Worm (Caenorhabditis elegans) whole organism, L2 larva: ENCODE results near the gene srbc-23.

Experiments
- F13H6.1 ChIP-seq: sonication (generic microtip); optimal IDR thresholded peaks from 2 replicates; lab custom pipeline; 2016; ENCODE audit warnings: missing genetic modification characterization, missing compliant biosample characterization
- R02D3.7 ChIP-seq: fragments of 150-350 bp; optimal IDR thresholded peaks from 2 replicates; lab custom pipeline; 2014; ENCODE audit warnings: missing biosample characterization, missing genetic modification characterization
- ZK546.5 ChIP-seq: sonication (generic microtip); optimal IDR thresholded peaks from 2 replicates; lab custom pipeline; 2017; ENCODE audit warnings: missing biosample characterization, missing genetic modification characterization
- alr-1 ChIP-seq: fragments of 150-350 bp; optimal IDR thresholded peaks from 2 replicates; lab custom pipeline; 2014; ENCODE audit warnings: missing biosample characterization, missing genetic modification characterization
- aly-2 ChIP-seq: fragments of 150-350 bp; optimal IDR thresholded peaks from 2 replicates; lab custom pipeline; 2014; ENCODE audit warnings: missing biosample characterization, missing genetic modification characterization
- ama-1 ChIP-seq: fragments of 150-350 bp; optimal IDR thresholded peaks from 2 replicates; lab custom pipeline; 2018; ENCODE audit warnings: inconsistent platforms
- ceh-82 ChIP-seq: fragments of 150-350 bp; optimal IDR thresholded peaks from 2 replicates; lab custom pipeline; 2014; ENCODE audit warnings: missing biosample characterization, missing genetic modification characterization
- dmd-4 ChIP-seq: sonication (generic microtip); optimal IDR thresholded peaks from 2 replicates; lab custom pipeline; 2017; ENCODE audit warnings: missing biosample characterization, missing genetic modification characterization
- egl-27 ChIP-seq: sonication (generic microtip); optimal IDR thresholded peaks from 3 replicates; lab custom pipeline; 2017; ENCODE audit warnings: missing biosample characterization, missing genetic modification reagents, missing genetic modification characterization
- elt-3 ChIP-seq: sonication (generic microtip); optimal IDR thresholded peaks from 2 replicates; lab custom pipeline; 2017; ENCODE audit warnings: missing biosample characterization, missing genetic modification characterization
- fos-1 ChIP-seq: fragments of 150-350 bp; optimal IDR thresholded peaks from 2 replicates; lab custom pipeline; 2014; ENCODE audit warnings: missing biosample characterization, missing genetic modification characterization
- lin-11 ChIP-seq: fragments of 150-350 bp; sonication (generic microtip); optimal IDR thresholded peaks from 2 replicates; lab custom pipeline; 2014; ENCODE audit warnings: missing biosample characterization, missing genetic modification characterization, inconsistent platforms, mixed read lengths
- lin-13 ChIP-seq: fragments of 150-350 bp; optimal IDR thresholded peaks from 2 replicates; lab custom pipeline; 2014; ENCODE audit warnings: missing biosample characterization, missing genetic modification reagents, missing genetic modification characterization
- lin-39 ChIP-seq: fragments of 150-350 bp; optimal IDR thresholded peaks from 2 replicates; lab custom pipeline; 2014; ENCODE audit warnings: missing biosample characterization, missing genetic modification reagents, missing genetic modification characterization
- lsy-2 ChIP-seq, 2 experiments: fragments of 150-350 bp in 1 of 2; sonication (generic microtip) in 1 of 2; optimal IDR thresholded peaks; 2 replicates each; lab custom pipeline; 2014 to 2017; ENCODE audit warnings: missing biosample characterization in 2 of 2, missing genetic modification characterization in 2 of 2
- mdl-1 ChIP-seq, 2 experiments: fragments of 150-350 bp in 1 of 2; sonication (generic microtip) in 1 of 2; optimal IDR thresholded peaks; 2 replicates each; lab custom pipeline; 2017; ENCODE audit warnings: missing biosample characterization in 2 of 2, missing genetic modification characterization in 2 of 2
- nhr-10 ChIP-seq: sonication (generic microtip); optimal IDR thresholded peaks from 2 replicates; lab custom pipeline; 2017; ENCODE audit warnings: missing biosample characterization, missing genetic modification characterization
- nhr-12 ChIP-seq: fragments of 150-350 bp; optimal IDR thresholded peaks from 2 replicates; lab custom pipeline; 2014; ENCODE audit warnings: missing biosample characterization, missing genetic modification characterization
- nhr-21 ChIP-seq: fragments of 150-350 bp; optimal IDR thresholded peaks from 2 replicates; lab custom pipeline; 2014; ENCODE audit warnings: missing biosample characterization, missing genetic modification characterization
- nhr-23 ChIP-seq: fragments of 150-350 bp; optimal IDR thresholded peaks from 2 replicates; lab custom pipeline; 2014; ENCODE audit warnings: missing biosample characterization, missing genetic modification reagents, missing genetic modification characterization
- nhr-237 ChIP-seq: fragments of 150-350 bp; optimal IDR thresholded peaks from 2 replicates; lab custom pipeline; 2014; ENCODE audit warnings: missing biosample characterization, missing genetic modification characterization
- nhr-6 ChIP-seq: fragments of 150-350 bp; optimal IDR thresholded peaks from 2 replicates; lab custom pipeline; 2014; ENCODE audit warnings: missing biosample characterization, missing genetic modification characterization
- nhr-77 ChIP-seq: fragments of 150-350 bp; optimal IDR thresholded peaks from 2 replicates; lab custom pipeline; 2014; ENCODE audit warnings: missing biosample characterization, missing genetic modification characterization
- peb-1 ChIP-seq: fragments of 150-350 bp; optimal IDR thresholded peaks from 2 replicates; lab custom pipeline; 2014; ENCODE audit warnings: missing biosample characterization, missing genetic modification characterization
- sem-4 ChIP-seq: fragments of 150-350 bp; optimal IDR thresholded peaks from 2 replicates; lab custom pipeline; 2014; ENCODE audit warnings: missing biosample characterization, missing genetic modification reagents, missing genetic modification characterization
- sma-3 ChIP-seq: sonication (generic microtip); optimal IDR thresholded peaks from 2 replicates; lab custom pipeline; 2016; ENCODE audit warnings: missing genetic modification reagents, missing genetic modification characterization, missing compliant biosample characterization
- sma-9 ChIP-seq, 2 experiments: fragments of 150-350 bp in 1 of 2; sonication (generic microtip) in 1 of 2; optimal IDR thresholded peaks; 2 replicates each; lab custom pipeline; 2014 to 2016; ENCODE audit warnings: missing genetic modification characterization in 2 of 2, mild to moderate bottlenecking in 1 of 2, missing biosample characterization in 1 of 2, missing compliant biosample characterization in 1 of 2, missing genetic modification reagents in 1 of 2, moderate library complexity in 1 of 2
- unc-39 ChIP-seq: fragments of 150-350 bp; optimal IDR thresholded peaks from 2 replicates; lab custom pipeline; 2014; ENCODE audit warnings: missing biosample characterization, missing genetic modification characterization
- unc-55 ChIP-seq: fragments of 150-350 bp; sonication (generic microtip); optimal IDR thresholded peaks from 3 replicates; lab custom pipeline; 2014; ENCODE audit warnings: missing biosample characterization, missing genetic modification reagents, missing genetic modification characterization
- unc-62 ChIP-seq: fragments of 150-350 bp; optimal IDR thresholded peaks from 2 replicates; lab custom pipeline; 2014; ENCODE audit warnings: missing biosample characterization, missing genetic modification reagents, missing genetic modification characterization
- zag-1 ChIP-seq: fragments of 150-350 bp; optimal IDR thresholded peaks from 2 replicates; lab custom pipeline; 2014; ENCODE audit warnings: missing biosample characterization, missing genetic modification characterization
- ztf-11 ChIP-seq: sonication (generic microtip); optimal IDR thresholded peaks from 2 replicates; lab custom pipeline; 2017; ENCODE audit warnings: missing biosample characterization, missing genetic modification characterization
- ztf-4 ChIP-seq: fragments of 150-350 bp; optimal IDR thresholded peaks from 2 replicates; lab custom pipeline; 2014; ENCODE audit warnings: missing biosample characterization, missing genetic modification characterization

srbc-23 gene

DNA sequence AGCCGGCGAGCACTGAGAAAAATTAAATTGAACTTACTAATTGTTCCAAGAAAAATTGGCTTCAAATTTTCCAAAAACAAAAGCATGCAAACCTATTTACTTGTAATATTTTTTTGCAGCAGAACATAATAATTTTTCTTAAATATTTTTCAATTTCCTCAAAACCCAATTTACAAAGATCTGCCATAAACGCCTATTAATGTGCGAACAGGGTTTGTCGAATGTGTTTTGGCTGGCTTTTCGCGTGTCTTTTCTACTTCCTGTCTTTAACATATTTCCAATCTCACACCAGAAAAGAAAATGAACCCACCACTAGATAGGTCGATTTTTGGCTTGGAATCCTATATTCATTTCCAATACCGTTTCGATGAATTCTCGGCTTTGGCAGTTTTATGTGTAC is 21.9 kb downstream of the srbc-23 start, which contains the start of gene C45H4.18:
Gene C45H4.18 (plus strand): TSS at position 301 of the 400 bp plus-strand sequence.
- no peak for TF ChIP-seq lsy-2 (tag; optimal IDR thresholded peaks at IDR 0.05; lab: Kevin White, UChicago)
- no peak for TF ChIP-seq zag-1
- TF ChIP-seq peb-1 (tag; lab: Kevin White, UChicago) = no peak
- TF ChIP-seq nhr-10 = no peak
- TF ChIP-seq mdl-1 (tag; optimal IDR thresholded peaks at IDR 0.05; lab: Kevin White, UChicago) = no peak
- no peak for TF ChIP-seq elt-3 (tag; lab: Kevin White, UChicago)
- no peak for TF ChIP-seq sem-4 (tag; lab: Kevin White, UChicago)
- no peak for TF ChIP-seq lin-13 (GFP tag; lab: Kevin White, UChicago)
- no peak for TF ChIP-seq nhr-21 (tag; lab: Kevin White, UChicago)
- TF ChIP-seq nhr-23 = no peak
- TF ChIP-seq ztf-11 (tag; lab: Kevin White, UChicago) = no peak
- no peak for TF ChIP-seq unc-62

DNA sequence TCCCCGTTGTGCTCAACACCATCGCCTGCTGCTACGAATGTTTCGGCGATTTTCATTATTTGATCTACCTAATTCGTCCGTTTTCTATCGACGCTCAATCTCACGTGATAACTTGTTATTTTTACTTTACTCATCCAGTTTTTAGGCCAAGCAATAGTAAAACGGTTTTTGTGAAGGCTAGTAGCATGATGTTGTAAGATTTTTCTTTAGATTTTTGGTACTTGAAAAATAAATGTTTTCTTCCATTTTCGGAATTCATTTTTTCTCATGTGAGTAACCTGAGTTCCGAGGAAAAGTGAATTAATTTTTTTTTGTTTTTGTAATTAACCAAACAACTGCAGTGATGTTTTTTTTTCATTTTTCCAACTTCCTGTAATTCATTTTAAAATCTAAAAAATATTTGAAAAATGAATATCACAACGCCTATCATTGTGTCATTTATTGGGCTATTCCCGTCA is 24.0 kb downstream of the srbc-23 start, which contains the start of gene srbc-17:
Gene srbc-17 (plus strand): TSS at position 408 of the 458 bp plus-strand sequence.
- TF ChIP-seq sma-9 (GFP tag; optimal IDR thresholded peaks at IDR 0.05; lab: Kevin White, UChicago) = no peak
- TF ChIP-seq sma-9 (tag; optimal IDR thresholded peaks at IDR 0.05; lab: Kevin White, UChicago) = no peak
- no peak for TF ChIP-seq sem-4 (tag; lab: Kevin White, UChicago)
- no peak for TF ChIP-seq ztf-4 (tag; lab: Kevin White, UChicago)
- no peak for TF ChIP-seq nhr-6
- TF ChIP-seq nhr-77 (tag; lab: Kevin White, UChicago) = no peak
- no peak for TF ChIP-seq sma-3 (GFP tag; lab: Kevin White, UChicago)
- no peak for TF ChIP-seq unc-62
- no peak for TF ChIP-seq egl-27 (tag; lab: Kevin White, UChicago)
- TF ChIP-seq nhr-12 = no peak
- no peak for TF ChIP-seq ceh-82 (tag; lab: Kevin White, UChicago)

DNA sequence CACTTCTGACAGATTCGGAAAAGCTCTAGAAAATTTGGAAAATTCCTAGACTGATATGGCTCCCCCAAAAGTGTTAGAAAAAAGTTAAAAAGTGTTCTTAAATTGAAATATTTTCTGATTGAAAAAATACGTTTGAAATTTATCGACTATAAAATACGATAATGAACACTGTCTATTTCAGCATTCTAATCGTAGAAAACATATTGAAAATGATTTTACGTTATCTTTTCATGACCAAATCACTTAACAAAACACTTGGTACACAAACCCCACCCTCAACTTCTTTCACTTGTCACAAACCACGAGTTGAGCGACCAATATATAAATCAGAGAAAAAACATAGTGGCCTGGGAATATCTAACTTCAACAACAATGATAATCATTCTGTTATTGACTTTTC is 25.8 kb downstream of the srbc-23 start, which contains the start of gene cyp-33C1:
Gene cyp-33C1 (plus strand): TSS at position 301 of the 400 bp plus-strand sequence.
- TF ChIP-seq peb-1 (tag; lab: Kevin White, UChicago) (no peak), ama-1 (lab: Kevin White, UChicago) (no peak), ceh-82 (tag; lab: Kevin White, UChicago) (no peak), egl-27 (tag; lab: Kevin White, UChicago) (no peak), ZK546.5 (tag; lab: Kevin White, UChicago) (no peak), F13H6.1 (no peak), lin-39 (tag; lab: Kevin White, UChicago) (no peak), sma-9 (GFP tag; optimal IDR thresholded peaks at IDR 0.05; lab: Kevin White, UChicago) (no peak), sma-9 (tag; optimal IDR thresholded peaks at IDR 0.05; lab: Kevin White, UChicago) (no peak), R02D3.7 (tag; lab: Kevin White, UChicago) (no peak), mdl-1 (tag; optimal IDR thresholded peaks at IDR 0.05; lab: Kevin White, UChicago) (no peak), alr-1 (tag; lab: Kevin White, UChicago) (no peak), nhr-6 (no peak), fos-1 (tag; lab: Kevin White, UChicago) (no peak), dmd-4 (tag; lab: Kevin White, UChicago) (no peak), lin-11 (tag; lab: Kevin White, UChicago) (no peak), nhr-237 (tag; lab: Kevin White, UChicago) (no peak), nhr-23 (no peak)

DNA sequence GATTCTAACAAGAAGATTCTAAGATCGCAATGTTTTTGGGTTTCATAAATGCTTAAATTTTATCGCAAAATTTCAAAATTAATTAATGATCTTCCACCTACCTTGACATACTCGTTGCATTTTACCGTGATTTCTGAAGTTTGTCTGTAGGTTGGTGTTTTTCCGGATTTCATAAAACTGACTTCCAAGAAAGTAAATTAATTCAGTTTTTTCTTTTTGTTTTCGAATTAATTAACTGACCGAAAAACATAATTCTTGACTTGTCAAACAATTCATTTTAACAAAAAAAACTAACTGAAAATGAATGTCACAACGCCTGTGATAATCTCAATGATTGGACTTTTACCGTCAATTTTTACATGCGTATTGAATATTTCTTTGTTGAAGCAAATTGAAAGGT is 28.4 kb downstream of the srbc-23 start, which contains the start of gene srbc-16:
Gene srbc-16 (plus strand): TSS at position 301 of the 400 bp plus-strand sequence.
- TF ChIP-seq nhr-10 (no peak), unc-39 (no peak), unc-55 (GFP tag; lab: Kevin White, UChicago) (no peak), zag-1 (no peak), aly-2 (tag; lab: Kevin White, UChicago) (no peak), ceh-82 (tag; lab: Kevin White, UChicago) (no peak), ztf-4 (tag; lab: Kevin White, UChicago) (no peak), ama-1 (lab: Kevin White, UChicago) (no peak), dmd-4 (tag; lab: Kevin White, UChicago) (no peak), sem-4 (tag; lab: Kevin White, UChicago) (no peak), egl-27 (tag; lab: Kevin White, UChicago) (no peak), alr-1 (tag; lab: Kevin White, UChicago) (no peak), ztf-11 (tag; lab: Kevin White, UChicago) (no peak), nhr-21 (tag; lab: Kevin White, UChicago) (no peak), peb-1 (tag; lab: Kevin White, UChicago) (no peak)
